Fruit fly (Drosophila melanogaster) whole organism, embryonic: ENCODE measurements around the gene CG16734.
A peak's percentile ranks its signal among the peaks of the same experiment; 100 is the strongest.

Source experiments
- Aef1 ChIP-seq: fragments of 200-800 bp; sonication (Bioruptor generic); IDR thresholded peaks from 3 replicates; pipeline ENCODE4 v1.3.6; 2022; ENCODE audit warnings: missing biosample characterization, missing genetic modification characterization
- Atf6 ChIP-seq: fragments of 200-800 bp; sonication (Bioruptor generic); IDR thresholded peaks from 2 replicates; pipeline ENCODE4 v1.3.6; 2022; ENCODE audit warnings: missing biosample characterization, missing genetic modification characterization
- CG10543 ChIP-seq: fragments of 200-800 bp; sonication (Bioruptor generic); optimal IDR thresholded peaks from 3 replicates; lab custom pipeline; 2017; ENCODE audit warnings: missing biosample characterization, mild to moderate bottlenecking, missing genetic modification characterization, moderate library complexity
- CG11723 ChIP-seq: fragments of 200-800 bp; sonication (Bioruptor generic); optimal IDR thresholded peaks from 2 replicates; lab custom pipeline; 2017; ENCODE audit warnings: missing biosample characterization, mild to moderate bottlenecking, missing genetic modification characterization
- CG12071 ChIP-seq: fragments of 200-800 bp; sonication (Bioruptor generic); optimal IDR thresholded peaks from 3 replicates; lab custom pipeline; 2018; ENCODE audit warnings: missing biosample characterization, mild to moderate bottlenecking, missing genetic modification characterization
- CG12942 ChIP-seq: fragments of 200-800 bp; sonication (Bioruptor generic); optimal IDR thresholded peaks from 3 replicates; lab custom pipeline; 2016; ENCODE audit warnings: missing biosample characterization, missing genetic modification characterization
- CG13296 ChIP-seq: fragments of 200-800 bp; sonication (Bioruptor generic); optimal IDR thresholded peaks from 3 replicates; lab custom pipeline; 2018; ENCODE audit warnings: missing biosample characterization, mild to moderate bottlenecking, missing genetic modification characterization
- CG13775 ChIP-seq: fragments of 200-800 bp; sonication (Bioruptor generic); optimal IDR thresholded peaks from 3 replicates; lab custom pipeline; 2017; ENCODE audit warnings: missing biosample characterization, mild to moderate bottlenecking, missing genetic modification characterization
- CG15479 ChIP-seq: fragments of 200-800 bp; sonication (Bioruptor generic); optimal IDR thresholded peaks from 3 replicates; lab custom pipeline; 2019; ENCODE audit warnings: missing biosample characterization, mild to moderate bottlenecking, missing genetic modification characterization, moderate library complexity
- CG1792 ChIP-seq: fragments of 200-800 bp; sonication (Bioruptor generic); optimal IDR thresholded peaks from 2 replicates; lab custom pipeline; 2016; ENCODE audit warnings: missing biosample characterization, missing genetic modification characterization
- CG18599 ChIP-seq: fragments of 200-800 bp; sonication (Bioruptor generic); optimal IDR thresholded peaks from 3 replicates; lab custom pipeline; 2017; ENCODE audit warnings: missing biosample characterization, missing genetic modification characterization, mild to moderate bottlenecking, moderate library complexity, missing genetic modification reagents
- CG2116 ChIP-seq: fragments of 200-800 bp; sonication (Bioruptor generic); optimal IDR thresholded peaks from 3 replicates; lab custom pipeline; 2018; ENCODE audit warnings: missing biosample characterization, mild to moderate bottlenecking, missing genetic modification characterization
- CG2120 ChIP-seq: fragments of 200-800 bp; sonication (Bioruptor generic); optimal IDR thresholded peaks from 3 replicates; lab custom pipeline; 2016; ENCODE audit warnings: missing biosample characterization, missing genetic modification characterization
- CG31388 ChIP-seq: fragments of 200-800 bp; sonication (Bioruptor generic); optimal IDR thresholded peaks from 2 replicates; lab custom pipeline; 2016; ENCODE audit warnings: missing biosample characterization, missing genetic modification characterization
- CG31441 ChIP-seq: fragments of 200-800 bp; sonication (Bioruptor generic); IDR thresholded peaks from 2 replicates; pipeline ENCODE4 v1.3.6; 2022; ENCODE audit warnings: missing biosample characterization, missing genetic modification characterization
- CG3281 ChIP-seq: fragments of 200-800 bp; sonication (Bioruptor generic); optimal IDR thresholded peaks from 3 replicates; lab custom pipeline; 2017; ENCODE audit warnings: missing biosample characterization, mild to moderate bottlenecking, missing genetic modification characterization
- CG34422 ChIP-seq: fragments of 200-800 bp; sonication (Bioruptor generic); IDR thresholded peaks from 3 replicates; pipeline ENCODE4 v1.3.6; 2022; ENCODE audit warnings: missing biosample characterization, missing genetic modification characterization
- CG3847 ChIP-seq: fragments of 200-800 bp; sonication (Bioruptor generic); IDR thresholded peaks from 2 replicates; pipeline ENCODE4 v1.3.6; 2022; ENCODE audit warnings: missing biosample characterization, missing genetic modification characterization
- CG5245 ChIP-seq: fragments of 200-800 bp; sonication (Bioruptor generic); optimal IDR thresholded peaks from 3 replicates; lab custom pipeline; 2016; ENCODE audit warnings: missing biosample characterization, missing genetic modification characterization
- CG6272 ChIP-seq: fragments of 200-800 bp; sonication (Bioruptor generic); IDR thresholded peaks from 2 replicates; pipeline ENCODE4 v1.3.6; 2022; ENCODE audit warnings: missing biosample characterization, missing genetic modification characterization
- CG6791 ChIP-seq: fragments of 200-800 bp; sonication (Bioruptor generic); IDR thresholded peaks from 3 replicates; pipeline ENCODE4 v1.3.6; 2022; ENCODE audit warnings: missing biosample characterization, missing genetic modification characterization; ENCODE audit not compliant: partially characterized antibody
- CG9609 ChIP-seq: fragments of 200-800 bp; sonication (Bioruptor generic); optimal IDR thresholded peaks from 3 replicates; lab custom pipeline; 2016; ENCODE audit warnings: missing biosample characterization, missing genetic modification characterization
- Dek ChIP-seq: fragments of 200-800 bp; sonication (Bioruptor generic); optimal IDR thresholded peaks from 3 replicates; lab custom pipeline; 2019; ENCODE audit warnings: missing biosample characterization, mild to moderate bottlenecking, missing genetic modification characterization, moderate library complexity
- Dll ChIP-seq: fragments of 200-800 bp; sonication (Bioruptor generic); IDR thresholded peaks from 4 replicates; pipeline ENCODE4 v1.3.6; 2022; ENCODE audit warnings: missing biosample characterization, missing genetic modification characterization; ENCODE audit not compliant: partially characterized antibody
- Fer2 ChIP-seq: fragments of 200-800 bp; sonication (Bioruptor generic); optimal IDR thresholded peaks from 2 replicates; lab custom pipeline; 2018; ENCODE audit warnings: missing biosample characterization, mild to moderate bottlenecking, missing genetic modification characterization, moderate library complexity
- HLHmδ ChIP-seq: fragments of 200-800 bp; sonication (Bioruptor generic); optimal IDR thresholded peaks from 2 replicates; lab custom pipeline; 2018; ENCODE audit warnings: missing biosample characterization, mild to moderate bottlenecking, missing genetic modification characterization, moderate library complexity
- Max ChIP-seq: fragments of 200-800 bp; sonication (Bioruptor generic); optimal IDR thresholded peaks from 2 replicates; lab custom pipeline; 2016; ENCODE audit warnings: missing biosample characterization, mild to moderate bottlenecking, missing genetic modification characterization
- Mes4 ChIP-seq: fragments of 200-800 bp; sonication (Bioruptor generic); optimal IDR thresholded peaks from 2 replicates; lab custom pipeline; 2016; ENCODE audit warnings: missing biosample characterization, missing genetic modification characterization
- Nf-YA ChIP-seq: fragments of 200-800 bp; sonication (Bioruptor generic); IDR thresholded peaks from 2 replicates; pipeline ENCODE4 v1.3.6; 2022; ENCODE audit warnings: missing biosample characterization, missing genetic modification characterization
- NfI ChIP-seq: fragments of 200-800 bp; sonication (Bioruptor generic); optimal IDR thresholded peaks from 3 replicates; lab custom pipeline; 2018; ENCODE audit warnings: missing biosample characterization, mild to moderate bottlenecking, missing genetic modification characterization, moderate library complexity
- Ptx1 ChIP-seq: fragments of 200-800 bp; sonication (Bioruptor generic); IDR thresholded peaks from 2 replicates; pipeline ENCODE4 v1.3.6; 2022; ENCODE audit warnings: missing biosample characterization, missing genetic modification characterization
- Trl ChIP-seq, 3 experiments: fragments of >200 bp in 2 of 3; fragments of 200-800 bp in 1 of 3; sonication (Bioruptor generic) in 1 of 3; optimal IDR thresholded peaks; 2 replicates in 1 of 3; 3 replicates in 2 of 3; lab custom pipeline; 2016 to 2017; ENCODE audit warnings: missing biosample characterization in 1 of 3, missing genetic modification characterization in 1 of 3
- ab ChIP-seq: fragments of 200-800 bp; sonication (Bioruptor generic); optimal IDR thresholded peaks from 2 replicates; lab custom pipeline; 2016; ENCODE audit warnings: missing biosample characterization, missing genetic modification characterization
- al ChIP-seq: fragments of 200-800 bp; sonication (Bioruptor generic); IDR thresholded peaks from 2 replicates; pipeline ENCODE4 v1.3.6; 2022; ENCODE audit warnings: missing biosample characterization, missing genetic modification characterization
- ap ChIP-seq: fragments of 200-800 bp; sonication (Bioruptor generic); IDR thresholded peaks from 2 replicates; pipeline ENCODE4 v1.3.6; 2022; ENCODE audit warnings: missing biosample characterization, missing genetic modification characterization
- ato ChIP-seq: fragments of 200-800 bp; sonication (Bioruptor generic); IDR thresholded peaks from 2 replicates; pipeline ENCODE4 v1.3.6; 2022; ENCODE audit warnings: missing biosample characterization, missing genetic modification characterization; ENCODE audit not compliant: partially characterized antibody
- bigmax ChIP-seq: fragments of 200-800 bp; sonication (Bioruptor generic); optimal IDR thresholded peaks from 2 replicates; lab custom pipeline; 2018; ENCODE audit warnings: missing biosample characterization, mild to moderate bottlenecking, missing genetic modification characterization
- disco-r ChIP-seq: fragments of 200-800 bp; sonication (Bioruptor generic); optimal IDR thresholded peaks from 2 replicates; lab custom pipeline; 2016; ENCODE audit warnings: missing biosample characterization, missing genetic modification characterization
- gro ChIP-seq: fragments of 200-800 bp; sonication (Bioruptor generic); optimal IDR thresholded peaks from 2 replicates; lab custom pipeline; 2016; ENCODE audit warnings: missing biosample characterization, missing genetic modification characterization
- gsb ChIP-seq: fragments of 200-800 bp; sonication (Bioruptor generic); IDR thresholded peaks from 2 replicates; pipeline ENCODE4 v1.3.6; 2022; ENCODE audit warnings: missing biosample characterization, missing genetic modification characterization
- gt ChIP-seq: fragments of 200-800 bp; sonication (Bioruptor generic); IDR thresholded peaks from 2 replicates; pipeline ENCODE4 v1.3.6; 2022; ENCODE audit warnings: missing biosample characterization, missing genetic modification characterization
- hb ChIP-seq: fragments of 200-800 bp; sonication (Bioruptor generic); IDR thresholded peaks from 3 replicates; pipeline ENCODE4 v1.3.6; 2022; ENCODE audit warnings: missing biosample characterization, missing genetic modification characterization; ENCODE audit not compliant: partially characterized antibody
- lab ChIP-seq: fragments of 200-800 bp; sonication (Bioruptor generic); optimal IDR thresholded peaks from 3 replicates; lab custom pipeline; 2017; ENCODE audit warnings: missing biosample characterization, missing genetic modification characterization, mild to moderate bottlenecking, moderate library complexity, missing genetic modification reagents
- mirr ChIP-seq: fragments of 200-800 bp; sonication (Bioruptor generic); optimal IDR thresholded peaks from 3 replicates; lab custom pipeline; 2018; ENCODE audit warnings: missing biosample characterization, mild to moderate bottlenecking, missing genetic modification characterization
- sens ChIP-seq: fragments of 200-800 bp; sonication (Bioruptor generic); peaks from one replicate; lab custom pipeline; 2016; ENCODE audit warnings: missing biosample characterization, missing genetic modification characterization
- shn ChIP-seq: fragments of 200-800 bp; sonication (Bioruptor generic); optimal IDR thresholded peaks from 3 replicates; lab custom pipeline; 2016; ENCODE audit warnings: missing biosample characterization, missing genetic modification characterization
- sqz ChIP-seq: fragments of 200-800 bp; sonication (Bioruptor generic); optimal IDR thresholded peaks from 3 replicates; lab custom pipeline; 2018; ENCODE audit warnings: missing biosample characterization, mild to moderate bottlenecking, missing genetic modification characterization
- tio ChIP-seq: fragments of 200-800 bp; sonication (Bioruptor generic); optimal IDR thresholded peaks from 2 replicates; lab custom pipeline; 2017; ENCODE audit warnings: missing biosample characterization, missing genetic modification characterization, inconsistent platforms
- z ChIP-seq: fragments of 200-800 bp; sonication (Bioruptor generic); IDR thresholded peaks from 3 replicates; pipeline ENCODE4 v1.3.6; 2022; ENCODE audit warnings: missing biosample characterization, missing genetic modification characterization

The CG16734 gene

DNA sequence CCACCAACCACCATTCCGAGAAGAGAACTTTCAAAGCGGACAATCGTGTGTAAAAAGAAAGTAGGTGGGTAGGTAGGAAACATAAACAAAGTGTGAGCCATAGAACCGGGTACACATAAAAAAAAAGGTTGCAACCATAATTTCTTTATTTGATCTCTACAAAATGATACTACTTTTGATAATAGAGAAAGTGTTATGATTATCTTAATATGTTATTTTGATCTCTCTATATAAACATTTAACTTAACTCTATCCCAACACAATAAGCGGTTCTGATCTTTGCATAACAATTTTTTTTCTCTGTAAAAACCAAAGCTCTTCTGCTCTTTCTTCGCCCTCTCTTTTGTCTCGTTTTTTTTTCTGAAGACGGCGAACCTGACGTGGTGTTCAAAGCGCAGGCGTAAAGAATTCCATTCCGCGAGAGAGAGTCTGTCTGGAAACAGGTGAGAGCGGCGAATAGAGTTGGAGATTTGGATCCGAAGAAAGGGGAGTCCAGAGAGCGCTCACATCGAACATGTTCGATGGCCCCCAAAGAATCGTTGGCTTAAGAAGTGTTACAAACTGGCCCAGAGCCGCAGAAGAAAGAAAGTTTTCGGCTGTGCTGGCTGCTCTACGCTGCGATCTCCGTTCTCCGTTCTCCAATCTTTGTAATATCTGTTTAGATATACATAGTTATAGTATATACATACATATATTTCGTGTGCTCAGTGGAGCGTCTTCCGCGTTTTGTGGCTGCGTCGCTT is 7.8 kb upstream of the CG16734 start (continued):
- no peak for TF ChIP-seq CG6272
- no peak for TF ChIP-seq hb
- TF ChIP-seq CG1792 = no peak
- TF ChIP-seq CG15479 (GFP tag; lab: Kevin White, UChicago) = no peak
- peak; percentile 83 for TF ChIP-seq CG31441
- TF ChIP-seq CG3847 (GFP tag; lab: Robert Waterston, UW) = 0 out of 2 replicates have a peak, but pooled peaks have one; percentile 13
- TF ChIP-seq Ptx1 (GFP tag; lab: Robert Waterston, UW) = peak; percentile 46
- peak; percentile 53; the same call in 1 of the 2 replicates for TF ChIP-seq Atf6 (GFP tag; lab: Robert Waterston, UW)
- no peak for TF ChIP-seq CG10543 (GFP tag; lab: Kevin White, UChicago)
- TF ChIP-seq disco-r = no peak
- no peak for TF ChIP-seq CG34422 (GFP tag; lab: Robert Waterston, UW)
- TF ChIP-seq z = no peak
- no peak for TF ChIP-seq Dll (GFP tag; lab: Robert Waterston, UW)
- TF ChIP-seq CG31388 (GFP tag; lab: Kevin White, UChicago) = no peak
- TF ChIP-seq gt = no peak
- TF ChIP-seq gro (GFP tag; lab: Kevin White, UChicago) = no peak
- peak; percentile 64 for TF ChIP-seq CG11723 (GFP tag; lab: Kevin White, UChicago)
- TF ChIP-seq al (GFP tag; lab: Robert Waterston, UW) = no peak
- TF ChIP-seq ap (GFP tag; lab: Robert Waterston, UW) = no peak
- TF ChIP-seq Fer2 (tag; lab: Kevin White, UChicago) = no peak
- TF ChIP-seq sens (GFP tag; lab: Kevin White, UChicago) = peak; percentile 98
- no peak for TF ChIP-seq bigmax
- peak; percentile 28 for TF ChIP-seq CG5245 (GFP tag; lab: Kevin White, UChicago)
- TF ChIP-seq Mes4 = peak; percentile 64
- TF ChIP-seq gsb (GFP tag; lab: Robert Waterston, UW) = no peak
- TF ChIP-seq CG12071 = no peak
- TF ChIP-seq ato (GFP tag; lab: Robert Waterston, UW) = no peak
- TF ChIP-seq NfI (GFP tag; lab: Kevin White, UChicago) = peak; percentile 36
- TF ChIP-seq CG13296 = no peak
- TF ChIP-seq tio (GFP tag; lab: Kevin White, UChicago) = no peak
- no peak for TF ChIP-seq CG2116 (GFP tag; lab: Kevin White, UChicago)
- peak; percentile 18 for TF ChIP-seq CG18599
- TF ChIP-seq shn (GFP tag; lab: Kevin White, UChicago) = peak; percentile 2
- peak; percentile 1 for TF ChIP-seq Dek (tag; lab: Kevin White, UChicago)
- TF ChIP-seq CG3281 (GFP tag; lab: Kevin White, UChicago) = no peak
- no peak for TF ChIP-seq HLHmδ (GFP tag; lab: Kevin White, UChicago)
- no peak for TF ChIP-seq CG9609 (GFP tag; lab: Kevin White, UChicago)
- TF ChIP-seq ab = no peak
- no peak for TF ChIP-seq CG12942 (GFP tag; lab: Kevin White, UChicago)
- no peak for TF ChIP-seq Nf-YA (GFP tag; lab: Robert Waterston, UW)
- no peak for TF ChIP-seq CG6791 (GFP tag; lab: Robert Waterston, UW)
- TF ChIP-seq Max (GFP tag; lab: Kevin White, UChicago) = peak; percentile 23
- TF ChIP-seq sqz = peak; percentile 96
- TF ChIP-seq CG2120 (GFP tag; lab: Kevin White, UChicago) = peak; percentile 31
- no peak for TF ChIP-seq lab
- TF ChIP-seq mirr (GFP tag; lab: Kevin White, UChicago) = no peak
- TF ChIP-seq Trl (optimal IDR thresholded peaks at IDR 0.05; lab: Kevin White, UChicago) = peak; percentile 22 to 64
- peak; percentile 43 for TF ChIP-seq Trl (GFP tag; optimal IDR thresholded peaks at IDR 0.05; lab: Kevin White, UChicago)
- TF ChIP-seq CG13775 (GFP tag; lab: Kevin White, UChicago) = peak; percentile 42
- no peak; the same call in 2 of the 3 replicates for TF ChIP-seq Aef1
